ENCODE assay signal across 1 worm cellular context in genomic region chrIV:11765507-11765906, ce11.
TF ChIP-seq lines count a peak whose summit lies in the region.

No protein-coding gene starts in this region.

TF ChIP-seq in whole organism, L1 larva, 84 proteins besides CTCF, POLR2A, EP300 and RAD21 (continued from another document):
- peak; percentile 58 for TF ChIP-seq pax-3 (tag; optimal IDR thresholded peaks at IDR 0.05; lab: Kevin White, UChicago)
- TF ChIP-seq nhr-11 (tag; optimal IDR thresholded peaks at IDR 0.05; lab: Kevin White, UChicago) = no peak
- TF ChIP-seq egl-13 (tag; optimal IDR thresholded peaks at IDR 0.05; lab: Kevin White, UChicago) = peak; percentile 75
- TF ChIP-seq vab-15 (tag; optimal IDR thresholded peaks at IDR 0.05; lab: Kevin White, UChicago) = no peak
- TF ChIP-seq nhr-47 (tag; optimal IDR thresholded peaks at IDR 0.05; lab: Kevin White, UChicago) = peak; percentile 79
- no peak for TF ChIP-seq C16A3.4 (tag; optimal IDR thresholded peaks at IDR 0.05; lab: Kevin White, UChicago)
- TF ChIP-seq dpl-1 (GFP tag; optimal IDR thresholded peaks at IDR 0.05; lab: Kevin White, UChicago) = peak in 1 of 3 experiments; percentile 34
- TF ChIP-seq ama-1 (optimal IDR thresholded peaks at IDR 0.05; lab: Kevin White, UChicago) = no peak
- peak; percentile 23; the same call in 1 of the 2 replicates for TF ChIP-seq ceh-88 (GFP tag; IDR thresholded peaks at IDR 0.05; lab: Robert Waterston, UW)
- peak; percentile 54 for TF ChIP-seq rnt-1 (tag; optimal IDR thresholded peaks at IDR 0.05; lab: Kevin White, UChicago)
- no peak for TF ChIP-seq nhr-85 (tag; lab: Kevin White, UChicago)
- TF ChIP-seq ceh-82 (tag; optimal IDR thresholded peaks at IDR 0.05; lab: Kevin White, UChicago) = peak; percentile 14 to 74 (median 58)
- no peak for TF ChIP-seq nhr-76 (tag; optimal IDR thresholded peaks at IDR 0.05; lab: Kevin White, UChicago)
- TF ChIP-seq aly-2 (tag; optimal IDR thresholded peaks at IDR 0.05; lab: Kevin White, UChicago) = no peak
- TF ChIP-seq nhr-77 (tag; optimal IDR thresholded peaks at IDR 0.05; lab: Kevin White, UChicago) = no peak
- peak; percentile 85 for TF ChIP-seq dsc-1 (tag; optimal IDR thresholded peaks at IDR 0.05; lab: Kevin White, UChicago)
- TF ChIP-seq nhr-90 (tag; optimal IDR thresholded peaks at IDR 0.05; lab: Kevin White, UChicago; ENCODE audit: poor library complexity) = no peak
- TF ChIP-seq ceh-8 (GFP tag; optimal IDR thresholded peaks at IDR 0.05; lab: Kevin White, UChicago) = peak; percentile 15
- peak; percentile 12 for TF ChIP-seq jun-1 (tag; optimal IDR thresholded peaks at IDR 0.05; lab: Kevin White, UChicago)
- TF ChIP-seq lin-15B (tag; optimal IDR thresholded peaks at IDR 0.05; lab: Kevin White, UChicago) = no peak
- TF ChIP-seq C04F5.9 (tag; optimal IDR thresholded peaks at IDR 0.05; lab: Kevin White, UChicago) = no peak
- TF ChIP-seq skn-1 (tag; optimal IDR thresholded peaks at IDR 0.05; lab: Kevin White, UChicago) = no peak
- TF ChIP-seq fkh-10 (GFP tag; optimal IDR thresholded peaks at IDR 0.05; lab: Kevin White, UChicago) = peak; percentile 60
- TF ChIP-seq sup-37 (GFP tag; optimal IDR thresholded peaks at IDR 0.05; lab: Kevin White, UChicago) = no peak
- no peak for TF ChIP-seq unc-130 (tag; optimal IDR thresholded peaks at IDR 0.05; lab: Kevin White, UChicago)
- TF ChIP-seq lsy-2 (tag; optimal IDR thresholded peaks at IDR 0.05; lab: Kevin White, UChicago) = peak; percentile 56 to 58
- TF ChIP-seq efl-3 (GFP tag; optimal IDR thresholded peaks at IDR 0.05; lab: Kevin White, UChicago) = no peak
- TF ChIP-seq fkh-4 (tag; optimal IDR thresholded peaks at IDR 0.05; lab: Kevin White, UChicago; ENCODE audit: borderline replicate concordance) = peak; percentile 20
- peak; percentile 75 for TF ChIP-seq unc-86 (tag; optimal IDR thresholded peaks at IDR 0.05; lab: Kevin White, UChicago)
